Worm (Caenorhabditis elegans) whole organism, young adult: ENCODE results near the gene str-141.

Experiments
- B0261.1 ChIP-seq: sonication (generic microtip); optimal IDR thresholded peaks from 2 replicates; lab custom pipeline; 2016; ENCODE audit warnings: mild to moderate bottlenecking, missing genetic modification characterization, moderate library complexity, missing compliant biosample characterization
- D2030.7 ChIP-seq: fragments of 200-800 bp; sonication (Bioruptor generic); IDR thresholded peaks from 2 replicates; pipeline ENCODE4 v1.3.6; 2022; ENCODE audit warnings: missing genetic modification reagents, missing genetic modification characterization, missing compliant biosample characterization
- F22D6.2 ChIP-seq: sonication (generic microtip); optimal IDR thresholded peaks from 2 replicates; lab custom pipeline; 2016; ENCODE audit warnings: mild to moderate bottlenecking, missing genetic modification characterization, missing compliant biosample characterization
- F33H1.4 ChIP-seq: fragments of 200-800 bp; sonication (Bioruptor generic); IDR thresholded peaks from 2 replicates; pipeline ENCODE4 v1.3.6; 2022; ENCODE audit warnings: missing genetic modification reagents, missing genetic modification characterization, missing compliant biosample characterization
- F37B4.10 ChIP-seq: fragments of 200-800 bp; sonication (Bioruptor generic); IDR thresholded peaks from 2 replicates; pipeline ENCODE4 v1.3.6; 2022; ENCODE audit warnings: missing genetic modification characterization, missing compliant biosample characterization
- F39B2.1 ChIP-seq: fragments of 200-800 bp; sonication (Bioruptor generic); IDR thresholded peaks from 2 replicates; pipeline ENCODE4 v1.3.6; 2022; ENCODE audit warnings: missing genetic modification reagents, missing genetic modification characterization, missing compliant biosample characterization
- F52B5.7 ChIP-seq: sonication (generic microtip); optimal IDR thresholded peaks from 2 replicates; lab custom pipeline; 2016; ENCODE audit warnings: mild to moderate bottlenecking, missing genetic modification characterization, missing compliant biosample characterization
- F57C9.4 ChIP-seq: sonication (generic microtip); optimal IDR thresholded peaks from 2 replicates; lab custom pipeline; 2017; ENCODE audit warnings: mild to moderate bottlenecking, missing genetic modification characterization, missing compliant biosample characterization
- K11D2.4 ChIP-seq: fragments of 200-800 bp; sonication (Bioruptor generic); IDR thresholded peaks from 2 replicates; pipeline ENCODE4 v1.3.6; 2022; ENCODE audit warnings: missing genetic modification reagents, missing genetic modification characterization, missing compliant biosample characterization
- Y67H2A.10 ChIP-seq: fragments of 200-800 bp; sonication (Bioruptor generic); conservative IDR thresholded peaks from 2 replicates; pipeline ENCODE4 v1.3.6; 2022; ENCODE audit warnings: missing genetic modification reagents, missing genetic modification characterization, missing compliant biosample characterization
- ZK185.1 ChIP-seq: sonication (generic microtip); optimal IDR thresholded peaks from 2 replicates; lab custom pipeline; 2016; ENCODE audit warnings: mild to moderate bottlenecking, missing genetic modification characterization, missing compliant biosample characterization; ENCODE audit not compliant: poor library complexity, severe bottlenecking
- akir-1 ChIP-seq: fragments of 200-800 bp; sonication (Bioruptor generic); optimal IDR thresholded peaks from 2 replicates; lab custom pipeline; 2018; ENCODE audit warnings: mild to moderate bottlenecking, missing genetic modification characterization, moderate library complexity, missing compliant biosample characterization
- attf-3 ChIP-seq: fragments of 200-800 bp; sonication (Bioruptor generic); conservative IDR thresholded peaks from 2 replicates; pipeline ENCODE4 v1.3.6; 2022; ENCODE audit warnings: missing genetic modification reagents, missing genetic modification characterization, missing compliant biosample characterization
- attf-5 ChIP-seq: fragments of 200-800 bp; sonication (Bioruptor generic); optimal IDR thresholded peaks from 2 replicates; lab custom pipeline; 2018; ENCODE audit warnings: mild to moderate bottlenecking, missing genetic modification characterization, missing compliant biosample characterization
- cebp-1 ChIP-seq, 2 experiments: fragments of 200-800 bp in 1 of 2; sonication (Bioruptor generic) in 1 of 2; sonication (generic microtip) in 1 of 2; IDR thresholded peaks in 1 of 2; optimal IDR thresholded peaks in 1 of 2; 2 replicates each; pipeline versions ENCODE4 v1.3.6 to Lab custom; 2017 to 2022; ENCODE audit warnings: missing compliant biosample characterization in 2 of 2, missing genetic modification characterization in 2 of 2, mild to moderate bottlenecking in 1 of 2, missing genetic modification reagents in 1 of 2, moderate library complexity in 1 of 2
- ceh-27 ChIP-seq: fragments of 200-800 bp; sonication (Bioruptor generic); optimal IDR thresholded peaks from 2 replicates; lab custom pipeline; 2018; ENCODE audit warnings: mild to moderate bottlenecking, missing genetic modification characterization, moderate library complexity, missing compliant biosample characterization
- ceh-79 ChIP-seq: sonication (generic microtip); optimal IDR thresholded peaks from 2 replicates; lab custom pipeline; 2017; ENCODE audit warnings: mild to moderate bottlenecking, missing genetic modification characterization, missing compliant biosample characterization
- ceh-91 ChIP-seq: fragments of 200-800 bp; sonication (Bioruptor generic); IDR thresholded peaks from 2 replicates; pipeline ENCODE4 v1.3.6; 2022; ENCODE audit warnings: missing genetic modification reagents, missing genetic modification characterization, missing compliant biosample characterization
- chd-7 ChIP-seq: sonication (generic microtip); optimal IDR thresholded peaks from 2 replicates; lab custom pipeline; 2016; ENCODE audit warnings: mild to moderate bottlenecking, missing genetic modification characterization, moderate library complexity, missing compliant biosample characterization
- dox-1 ChIP-seq: fragments of 200-800 bp; sonication (Bioruptor generic); IDR thresholded peaks from 2 replicates; pipeline ENCODE4 v1.3.6; 2022; ENCODE audit warnings: missing genetic modification reagents, missing genetic modification characterization, missing compliant biosample characterization
- egl-18 ChIP-seq: fragments of 200-800 bp; sonication (Bioruptor generic); IDR thresholded peaks from 2 replicates; pipeline ENCODE4 v1.3.6; 2022; ENCODE audit warnings: missing genetic modification reagents, missing genetic modification characterization, missing compliant biosample characterization
- egl-44 ChIP-seq: fragments of 200-800 bp; sonication (Bioruptor generic); IDR thresholded peaks from 2 replicates; pipeline ENCODE4 v1.3.6; 2022; ENCODE audit warnings: missing genetic modification reagents, missing genetic modification characterization, missing compliant biosample characterization
- ekl-4 ChIP-seq: fragments of 200-800 bp; sonication (Bioruptor generic); IDR thresholded peaks from 2 replicates; pipeline ENCODE4 v1.3.6; 2022; ENCODE audit warnings: missing genetic modification reagents, missing genetic modification characterization, missing compliant biosample characterization
- fkh-3 ChIP-seq: sonication (generic microtip); optimal IDR thresholded peaks from 2 replicates; lab custom pipeline; 2016; ENCODE audit warnings: mild to moderate bottlenecking, missing genetic modification characterization, missing compliant biosample characterization
- lag-1 ChIP-seq: fragments of 200-800 bp; sonication (Bioruptor generic); IDR thresholded peaks from 2 replicates; pipeline ENCODE4 v1.3.6; 2022; ENCODE audit warnings: missing genetic modification reagents, missing genetic modification characterization, missing compliant biosample characterization
- lin-26 ChIP-seq: fragments of 200-800 bp; sonication (Bioruptor generic); IDR thresholded peaks from 2 replicates; pipeline ENCODE4 v1.3.6; 2022; ENCODE audit warnings: missing genetic modification reagents, missing genetic modification characterization, missing compliant biosample characterization
- lin-35 ChIP-seq, 3 experiments: fragments of 150-350 bp in 2 of 3; sonication (generic microtip) in 1 of 3; optimal IDR thresholded peaks; 2 replicates each; lab custom pipeline; 2014 to 2018; ENCODE audit warnings: missing biosample characterization in 3 of 3, missing genetic modification characterization in 3 of 3, missing genetic modification reagents in 3 of 3
- lin-40 ChIP-seq: sonication (generic microtip); optimal IDR thresholded peaks from 2 replicates; lab custom pipeline; 2016; ENCODE audit warnings: missing genetic modification characterization, mild to moderate bottlenecking, missing compliant biosample characterization, missing genotype, missing genetic modification reagents
- lir-1 ChIP-seq: fragments of 200-800 bp; sonication (Bioruptor generic); conservative IDR thresholded peaks from 2 replicates; pipeline ENCODE4 v1.3.6; 2022; ENCODE audit warnings: missing genetic modification reagents, missing genetic modification characterization, missing compliant biosample characterization
- lsl-1 ChIP-seq: fragments of 200-800 bp; sonication (Bioruptor generic); optimal IDR thresholded peaks from 2 replicates; lab custom pipeline; 2018; ENCODE audit warnings: mild to moderate bottlenecking, missing genetic modification characterization, moderate library complexity, missing compliant biosample characterization
- lsy-27 ChIP-seq: sonication (generic microtip); optimal IDR thresholded peaks from 2 replicates; lab custom pipeline; 2017; ENCODE audit warnings: missing genetic modification characterization, mild to moderate bottlenecking, missing compliant biosample characterization, antibody characterized with exemption, missing genotype, borderline replicate concordance; ENCODE audit not compliant: insufficient read depth
- madf-6 ChIP-seq: fragments of 200-800 bp; sonication (Bioruptor generic); IDR thresholded peaks from 2 replicates; pipeline ENCODE4 v1.3.6; 2022; ENCODE audit warnings: missing genetic modification reagents, missing genetic modification characterization, missing compliant biosample characterization
- madf-8 ChIP-seq: fragments of 200-800 bp; sonication (Bioruptor generic); conservative IDR thresholded peaks from 2 replicates; pipeline ENCODE4 v1.3.6; 2022; ENCODE audit warnings: missing genetic modification reagents, missing genetic modification characterization, missing compliant biosample characterization
- mxl-1 ChIP-seq: sonication (generic microtip); optimal IDR thresholded peaks from 2 replicates; lab custom pipeline; 2016; ENCODE audit warnings: missing genetic modification characterization, missing compliant biosample characterization
- nhr-179 ChIP-seq: sonication (generic microtip); optimal IDR thresholded peaks from 2 replicates; lab custom pipeline; 2016; ENCODE audit warnings: mild to moderate bottlenecking, missing genetic modification characterization, missing compliant biosample characterization
- nhr-27 ChIP-seq: fragments of 200-800 bp; sonication (Bioruptor generic); optimal IDR thresholded peaks from 2 replicates; lab custom pipeline; 2018; ENCODE audit warnings: mild to moderate bottlenecking, missing genetic modification characterization, moderate library complexity, missing compliant biosample characterization
- rpc-1 ChIP-seq, 2 experiments: fragments of 150-350 bp in 1 of 2; sonication (generic microtip) in 1 of 2; optimal IDR thresholded peaks; 2 replicates each; lab custom pipeline; 2014 to 2018; ENCODE audit warnings: missing biosample characterization in 1 of 2, missing genetic modification characterization in 1 of 2, missing genetic modification reagents in 1 of 2, missing genotype in 1 of 2
- snpc-1.1 ChIP-seq: sonication (generic microtip); optimal IDR thresholded peaks from 2 replicates; lab custom pipeline; 2017; ENCODE audit warnings: missing genetic modification characterization, mild to moderate bottlenecking, missing compliant biosample characterization, antibody characterized with exemption, moderate library complexity, missing genotype, missing genetic modification reagents; ENCODE audit not compliant: insufficient read depth
- snpc-1.3 ChIP-seq: sonication (generic microtip); optimal IDR thresholded peaks from 2 replicates; lab custom pipeline; 2017; ENCODE audit warnings: missing genetic modification characterization, mild to moderate bottlenecking, missing compliant biosample characterization, antibody characterized with exemption, moderate library complexity, missing genotype, missing genetic modification reagents; ENCODE audit not compliant: insufficient read depth
- snpc-3.4 ChIP-seq: sonication (generic microtip); optimal IDR thresholded peaks from 2 replicates; lab custom pipeline; 2017; ENCODE audit warnings: missing genetic modification characterization, mild to moderate bottlenecking, missing compliant biosample characterization, antibody characterized with exemption, moderate library complexity, missing genotype, missing genetic modification reagents
- sptf-2 ChIP-seq: fragments of 200-800 bp; sonication (Bioruptor generic); optimal IDR thresholded peaks from 2 replicates; lab custom pipeline; 2018; ENCODE audit warnings: mild to moderate bottlenecking, missing genetic modification characterization, missing compliant biosample characterization
- tbp1 ChIP-seq: fragments of 200-800 bp; sonication (Bioruptor generic); optimal IDR thresholded peaks from 2 replicates; lab custom pipeline; 2018; ENCODE audit warnings: mild to moderate bottlenecking, missing genetic modification characterization, missing compliant biosample characterization
- ztf-18 ChIP-seq: sonication (generic microtip); optimal IDR thresholded peaks from 2 replicates; lab custom pipeline; 2016; ENCODE audit warnings: missing genotype, mild to moderate bottlenecking, missing genetic modification characterization, missing compliant biosample characterization
- ztf-25 ChIP-seq: fragments of 200-800 bp; sonication (Bioruptor generic); IDR thresholded peaks from 2 replicates; pipeline ENCODE4 v1.3.6; 2022; ENCODE audit warnings: missing genetic modification reagents, missing genetic modification characterization, missing compliant biosample characterization
- ztf-28 ChIP-seq: fragments of 200-800 bp; sonication (Bioruptor generic); IDR thresholded peaks from 2 replicates; pipeline ENCODE4 v1.3.6; 2022; ENCODE audit warnings: missing genetic modification reagents, missing genetic modification characterization, missing compliant biosample characterization
- ztf-6 ChIP-seq: fragments of 200-800 bp; sonication (Bioruptor generic); IDR thresholded peaks from 2 replicates; pipeline ENCODE4 v1.3.6; 2022; ENCODE audit warnings: missing genetic modification reagents, missing genetic modification characterization, missing compliant biosample characterization

Gene str-141

DNA sequence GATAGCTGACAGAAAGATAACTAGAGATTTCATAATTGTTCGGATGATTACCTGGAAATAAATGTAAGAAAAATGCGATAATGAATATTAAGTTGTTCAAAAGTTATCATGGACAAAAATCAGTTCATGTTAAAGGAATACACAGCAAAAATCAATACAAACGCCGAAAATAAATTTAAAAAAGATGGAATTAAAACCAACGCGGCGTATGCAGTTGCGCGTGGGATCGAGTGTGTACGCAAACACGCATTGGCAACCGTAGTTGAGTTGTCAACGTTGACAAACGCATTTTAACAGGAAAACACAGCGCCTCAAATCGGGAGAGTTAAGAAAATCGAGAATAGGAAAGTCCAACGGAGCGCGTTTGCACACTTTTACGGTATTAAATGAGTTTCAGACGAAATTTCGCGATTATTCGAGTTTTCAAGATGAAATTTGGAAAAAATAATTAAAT is 3.3 kb upstream of the str-141 start, which contains the start of gene tmed-10 (continued):
- TF ChIP-seq lin-35 (GFP tag; optimal IDR thresholded peaks at IDR 0.05; lab: Kevin White, UChicago) (no peak), snpc-1.3 (tag; lab: Kevin White, UChicago) (no peak), F39B2.1 (no peak), B0261.1 (tag; lab: Kevin White, UChicago) (no peak), snpc-3.4 (tag; lab: Kevin White, UChicago) (peak; percentile 41), F22D6.2 (tag; lab: Kevin White, UChicago) (no peak), egl-18 (GFP tag; lab: Robert Waterston, UW) (no peak), lag-1 (no peak), egl-44 (0 out of 2 replicates have a peak, but pooled peaks have one; percentile 24), ztf-28 (GFP tag; lab: Robert Waterston, UW) (no peak), akir-1 (GFP tag; lab: Kevin White, UChicago) (no peak), attf-5 (GFP tag; lab: Kevin White, UChicago) (peak; percentile 76), ceh-27 (GFP tag; lab: Kevin White, UChicago) (peak; percentile 15), F33H1.4 (peak; percentile 55), lin-26 (0 out of 2 replicates have a peak, but pooled peaks have one; percentile 42), D2030.7 (GFP tag; lab: Robert Waterston, UW) (peak; percentile 88), lin-40 (tag; lab: Kevin White, UChicago) (no peak), Y67H2A.10 (no peak), tbp1 (GFP tag; lab: Kevin White, UChicago) (peak; percentile 51), lir-1 (peak; percentile 70; the same call in 1 of the 2 replicates), rpc-1 (optimal IDR thresholded peaks at IDR 0.05; lab: Kevin White, UChicago) (no peak), rpc-1 (tag; optimal IDR thresholded peaks at IDR 0.05; lab: Kevin White, UChicago) (no peak), ztf-18 (tag; lab: Kevin White, UChicago) (peak; percentile 44), ceh-79 (tag; lab: Kevin White, UChicago) (no peak), madf-8 (peak; percentile 39), nhr-27 (tag; lab: Kevin White, UChicago) (no peak), F37B4.10 (no peak), ekl-4 (peak; percentile 77), F57C9.4 (tag; lab: Kevin White, UChicago) (no peak), ZK185.1 (tag; lab: Kevin White, UChicago) (no peak), ztf-6 (GFP tag; lab: Robert Waterston, UW) (peak; percentile 50; the same call in 1 of the 2 replicates), attf-3 (GFP tag; lab: Robert Waterston, UW) (peak; percentile 46; the same call in 1 of the 2 replicates), chd-7 (tag; lab: Kevin White, UChicago) (no peak), lsy-27 (tag; lab: Kevin White, UChicago) (no peak), fkh-3 (no peak), snpc-1.1 (tag; lab: Kevin White, UChicago) (no peak), ztf-25 (no peak), sptf-2 (GFP tag; lab: Kevin White, UChicago) (no peak), K11D2.4 (no peak), cebp-1 (GFP tag; IDR thresholded peaks at IDR 0.05; lab: Robert Waterston, UW) (no peak), cebp-1 (tag; optimal IDR thresholded peaks at IDR 0.05; lab: Kevin White, UChicago) (no peak), mxl-1 (tag; lab: Kevin White, UChicago) (no peak), F52B5.7 (tag; lab: Kevin White, UChicago) (no peak), nhr-179 (tag; lab: Kevin White, UChicago) (no peak), lsl-1 (GFP tag; lab: Kevin White, UChicago) (peak; percentile 64), madf-6 (GFP tag; lab: Robert Waterston, UW) (peak; percentile 76), dox-1 (GFP tag; lab: Robert Waterston, UW) (peak; percentile 97), ceh-91 (GFP tag; lab: Robert Waterston, UW) (peak; percentile 78)
